Worm (Caenorhabditis elegans) whole organism, mixed stage, embryonic: Measurements from ENCODE around the gene bcc-1.

Experiments used
- ces-1 ChIP-seq: fragments of 150-350 bp; optimal IDR thresholded peaks from 2 replicates; lab custom pipeline; 2014; ENCODE audit warnings: missing biosample characterization, missing genetic modification reagents, missing genetic modification characterization
- drap-1 ChIP-seq: fragments of 200-800 bp; sonication (Bioruptor generic); optimal IDR thresholded peaks from 3 replicates; lab custom pipeline; 2018; ENCODE audit warnings: mild to moderate bottlenecking, missing genetic modification characterization, missing compliant biosample characterization
- lin-13 ChIP-seq: fragments of 150-350 bp; optimal IDR thresholded peaks from 2 replicates; lab custom pipeline; 2014; ENCODE audit warnings: missing biosample characterization, missing genetic modification characterization
- mab-5 ChIP-seq: fragments of 150-350 bp; optimal IDR thresholded peaks from 2 replicates; lab custom pipeline; 2014; ENCODE audit warnings: missing biosample characterization, missing genetic modification characterization
- nhr-2 ChIP-seq: fragments of 150-350 bp; optimal IDR thresholded peaks from 2 replicates; lab custom pipeline; 2014; ENCODE audit warnings: missing biosample characterization, missing genetic modification characterization
- nhr-237 ChIP-seq: fragments of 150-350 bp; optimal IDR thresholded peaks from 2 replicates; lab custom pipeline; 2014; ENCODE audit warnings: missing biosample characterization, missing genetic modification characterization
- nhr-76 ChIP-seq: sonication (generic microtip); optimal IDR thresholded peaks from 2 replicates; lab custom pipeline; 2017; ENCODE audit warnings: missing biosample characterization, missing genetic modification characterization
- pha-4 ChIP-seq: fragments of 150-350 bp; optimal IDR thresholded peaks from 2 replicates; lab custom pipeline; 2018; ENCODE audit warnings: missing biosample characterization, missing genetic modification reagents, missing genetic modification characterization
- ztf-11 ChIP-seq: fragments of 150-350 bp; optimal IDR thresholded peaks from 2 replicates; lab custom pipeline; 2014; ENCODE audit warnings: missing biosample characterization, missing genetic modification characterization

ce11 chrIV:11049806-11050205, 42.5 kb downstream of the bcc-1 start, which contains the start of gene F36H1.3:
- no peak for TF ChIP-seq nhr-237 (tag; lab: Kevin White, UChicago)
- no peak for TF ChIP-seq mab-5 (tag; lab: Kevin White, UChicago)
- TF ChIP-seq nhr-76 (tag; lab: Kevin White, UChicago) = no peak
- TF ChIP-seq drap-1 (GFP tag; lab: Kevin White, UChicago) = no peak
- no peak for TF ChIP-seq pha-4 (tag; lab: Kevin White, UChicago)
- no peak for TF ChIP-seq ztf-11 (tag; lab: Kevin White, UChicago)
- TF ChIP-seq lin-13 (tag; lab: Kevin White, UChicago) = no peak
- no peak for TF ChIP-seq ces-1 (GFP tag; lab: Kevin White, UChicago)
- TF ChIP-seq nhr-2 (tag; lab: Kevin White, UChicago) = no peak
